Worm (Caenorhabditis elegans) whole organism, early embryonic: ENCODE measurements around the gene BE0003N10.1.

Experiments used
- B0310.2 ChIP-seq: sonication (generic microtip); optimal IDR thresholded peaks from 2 replicates; lab custom pipeline; 2016; ENCODE audit warnings: mild to moderate bottlenecking, missing genetic modification characterization, missing compliant biosample characterization
- F13C5.2 ChIP-seq: sonication (generic microtip); optimal IDR thresholded peaks from 2 replicates; lab custom pipeline; 2017; ENCODE audit warnings: mild to moderate bottlenecking, missing genetic modification characterization, inconsistent platforms, missing compliant biosample characterization
- ama-1 ChIP-seq: fragments of 150-350 bp; optimal IDR thresholded peaks from 2 replicates; lab custom pipeline; 2014
- ets-7 ChIP-seq: sonication (generic microtip); optimal IDR thresholded peaks from 2 replicates; lab custom pipeline; 2016; ENCODE audit warnings: missing genotype, missing genetic modification characterization, missing compliant biosample characterization
- flt-1 ChIP-seq: fragments of 200-800 bp; sonication (Bioruptor generic); IDR thresholded peaks from 2 replicates; pipeline ENCODE4 v1.3.6; 2022; ENCODE audit warnings: missing genetic modification characterization, missing compliant biosample characterization
- hnd-1 ChIP-seq: sonication (generic microtip); optimal IDR thresholded peaks from 2 replicates; lab custom pipeline; 2016; ENCODE audit warnings: missing genetic modification characterization, missing compliant biosample characterization
- scrt-1 ChIP-seq: fragments of 200-800 bp; sonication (Bioruptor generic); IDR thresholded peaks from 2 replicates; pipeline ENCODE4 v1.3.6; 2022; ENCODE audit warnings: missing genetic modification characterization, missing compliant biosample characterization
- tbx-11 ChIP-seq: fragments of 200-800 bp; sonication (Bioruptor generic); IDR thresholded peaks from 2 replicates; pipeline ENCODE4 v1.3.6; 2022; ENCODE audit warnings: missing genetic modification characterization, missing compliant biosample characterization
- tbx-37 ChIP-seq: fragments of 200-800 bp; sonication (Bioruptor generic); conservative IDR thresholded peaks from 2 replicates; pipeline ENCODE4 v1.3.6; 2022; ENCODE audit warnings: missing genetic modification reagents, missing genetic modification characterization, missing compliant biosample characterization

DNA sequence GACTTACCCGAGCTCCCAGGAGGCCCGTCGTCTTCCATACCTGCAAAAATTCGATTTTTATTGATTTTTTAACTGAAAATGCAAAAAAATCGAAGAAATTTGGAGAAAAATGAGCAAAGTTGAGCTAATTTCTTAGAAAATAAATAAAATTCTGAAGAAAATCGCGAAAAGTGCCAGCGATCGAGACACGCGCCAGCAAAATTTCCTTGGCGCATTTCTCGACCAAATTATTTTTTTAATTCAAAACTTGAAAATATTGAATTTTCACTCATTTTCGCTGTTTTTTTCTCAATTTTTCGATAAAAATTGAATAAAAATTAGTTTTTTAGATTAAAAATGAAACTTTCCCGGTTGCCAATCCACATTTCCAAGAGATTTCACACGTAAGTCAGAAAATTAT, at the start of gene BE0003N10.1, which contains the start of gene chin-1:
- TF ChIP-seq tbx-37 (GFP tag; lab: Robert Waterston, UW) (no peak), ets-7 (no peak), hnd-1 (tag; lab: Kevin White, UChicago) (no peak), scrt-1 (GFP tag; lab: Robert Waterston, UW) (no peak), flt-1 (no peak), tbx-11 (GFP tag; lab: Robert Waterston, UW) (no peak), ama-1 (no peak), F13C5.2 (tag; lab: Kevin White, UChicago) (peak; percentile 22), B0310.2 (tag; lab: Kevin White, UChicago) (no peak)
